Worm (Caenorhabditis elegans) whole organism, L3 larva: Measurements from ENCODE around the gene K07H8.5.

Source experiments
- elt-2 ChIP-seq: sonication (generic microtip); optimal IDR thresholded peaks from 2 replicates; lab custom pipeline; 2016; ENCODE audit warnings: missing genetic modification reagents, mild to moderate bottlenecking, missing genetic modification characterization, missing compliant biosample characterization
- fos-1 ChIP-seq: fragments of 150-350 bp; optimal IDR thresholded peaks from 2 replicates; lab custom pipeline; 2014; ENCODE audit warnings: missing biosample characterization, missing genetic modification characterization
- lin-39 ChIP-seq: fragments of 150-350 bp; optimal IDR thresholded peaks from 2 replicates; lab custom pipeline; 2018; ENCODE audit warnings: missing biosample characterization, missing genetic modification reagents, missing genetic modification characterization
- nhr-11 ChIP-seq: fragments of 150-350 bp; optimal IDR thresholded peaks from 2 replicates; lab custom pipeline; 2014; ENCODE audit warnings: missing biosample characterization, missing genetic modification characterization
- nhr-12 ChIP-seq: fragments of 150-350 bp; optimal IDR thresholded peaks from 2 replicates; lab custom pipeline; 2014; ENCODE audit warnings: missing biosample characterization, missing genetic modification characterization
- nhr-237 ChIP-seq: fragments of 150-350 bp; optimal IDR thresholded peaks from 2 replicates; lab custom pipeline; 2014; ENCODE audit warnings: missing biosample characterization, missing genetic modification characterization
- nhr-28 ChIP-seq: fragments of 150-350 bp; optimal IDR thresholded peaks from 2 replicates; lab custom pipeline; 2014; ENCODE audit warnings: missing biosample characterization, missing genetic modification characterization

DNA sequence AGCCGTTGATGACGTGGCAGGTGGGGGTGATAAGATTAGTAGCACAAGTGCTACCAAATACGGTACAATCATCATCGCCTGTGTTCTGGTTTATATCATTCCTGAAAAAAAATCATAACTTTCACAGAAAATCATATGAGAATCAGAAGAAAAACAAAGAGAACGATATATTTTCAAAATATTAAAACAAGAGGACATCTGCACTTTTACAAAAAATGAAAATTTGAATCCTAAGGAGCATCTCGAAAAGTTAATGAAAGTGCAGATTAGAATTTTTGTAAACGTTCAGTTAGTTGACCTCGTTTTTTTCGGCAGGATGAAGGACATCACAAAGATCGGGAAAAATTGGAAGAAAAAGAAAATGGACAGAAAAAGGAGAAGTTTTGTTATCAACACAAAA, 44.7 kb downstream of the K07H8.5 start, which contains the start of gene F35H10.10:
- no peak for TF ChIP-seq nhr-11 (tag; lab: Kevin White, UChicago)
- TF ChIP-seq nhr-28 (tag; lab: Kevin White, UChicago) = no peak
- no peak for TF ChIP-seq elt-2 (tag; lab: Kevin White, UChicago)
- TF ChIP-seq nhr-237 (tag; lab: Kevin White, UChicago) = no peak
- TF ChIP-seq fos-1 (tag; lab: Kevin White, UChicago) = no peak
- TF ChIP-seq nhr-12 (tag; lab: Kevin White, UChicago) = no peak
- no peak for TF ChIP-seq lin-39
